Worm (Caenorhabditis elegans) whole organism, dauer: ENCODE results near the gene Y47D3A.20.

Experiments used
- unc-62 ChIP-seq: sonication (generic microtip); optimal IDR thresholded peaks from 2 replicates; lab custom pipeline; 2017; ENCODE audit warnings: missing biosample characterization, missing genetic modification reagents, missing genetic modification characterization

Gene Y47D3A.20

DNA sequence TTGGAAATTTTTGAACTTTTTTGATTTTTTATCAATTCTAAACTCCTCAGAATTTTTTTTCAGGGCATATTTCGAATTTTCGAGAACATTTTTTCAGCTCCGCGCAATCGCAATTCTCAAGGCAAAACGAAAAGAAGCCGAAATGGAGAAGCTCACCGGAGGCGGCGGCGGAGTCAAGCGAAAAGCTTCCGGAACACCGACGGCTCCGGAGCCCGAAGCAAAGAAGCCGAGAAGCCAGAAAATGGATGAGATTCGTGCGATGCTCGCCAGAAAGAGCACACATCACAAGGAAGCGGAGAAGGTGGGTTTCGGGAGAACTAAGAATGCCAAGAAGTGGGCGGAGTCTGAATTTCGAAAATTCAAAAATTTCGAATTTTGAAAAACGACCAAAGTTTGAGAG is 49.2 kb downstream of the Y47D3A.20 start:
- TF ChIP-seq unc-62 (GFP tag; lab: Kevin White, UChicago), result no peak
